Fruit fly (Drosophila melanogaster) whole organism, embryonic: ENCODE measurements around the gene stumps.

Experiments
- CG10979 ChIP-seq: fragments of 200-800 bp; sonication (Bioruptor generic); optimal IDR thresholded peaks from 2 replicates; lab custom pipeline; 2018; ENCODE audit warnings: missing biosample characterization, mild to moderate bottlenecking, missing genetic modification characterization, moderate library complexity
- CG12299 ChIP-seq: fragments of 200-800 bp; sonication (Bioruptor generic); optimal IDR thresholded peaks from 2 replicates; lab custom pipeline; 2018; ENCODE audit warnings: missing biosample characterization, mild to moderate bottlenecking, missing genetic modification characterization
- CG1233 ChIP-seq: fragments of 200-800 bp; sonication (Bioruptor generic); optimal IDR thresholded peaks from 4 replicates; lab custom pipeline; 2018; ENCODE audit warnings: missing biosample characterization, mild to moderate bottlenecking, missing genetic modification characterization
- CG14441 ChIP-seq: fragments of 200-800 bp; sonication (Bioruptor generic); IDR thresholded peaks from 2 replicates; pipeline ENCODE4 v1.3.6; 2022; ENCODE audit warnings: missing biosample characterization, missing genetic modification characterization
- CG14667 ChIP-seq: fragments of 200-800 bp; sonication (Bioruptor generic); IDR thresholded peaks from 2 replicates; pipeline ENCODE4 v1.3.6; 2022; ENCODE audit warnings: missing biosample characterization, missing genetic modification characterization
- CG1529 ChIP-seq: fragments of 200-800 bp; sonication (Bioruptor generic); optimal IDR thresholded peaks from 3 replicates; lab custom pipeline; 2018; ENCODE audit warnings: missing biosample characterization, missing genetic modification characterization
- CG17328 ChIP-seq: fragments of 200-800 bp; sonication (Bioruptor generic); IDR thresholded peaks from 2 replicates; pipeline ENCODE4 v1.3.6; 2022; ENCODE audit warnings: missing biosample characterization, missing genetic modification characterization
- CG18262 ChIP-seq: fragments of 200-800 bp; optimal IDR thresholded peaks from 3 replicates; lab custom pipeline; 2019; ENCODE audit warnings: missing biosample characterization, mild to moderate bottlenecking, missing genetic modification characterization, moderate library complexity
- CG30020 ChIP-seq: fragments of 200-800 bp; optimal IDR thresholded peaks from 2 replicates; lab custom pipeline; 2019; ENCODE audit warnings: missing biosample characterization, mild to moderate bottlenecking, missing genetic modification characterization, moderate library complexity
- CG3281 ChIP-seq: fragments of 200-800 bp; sonication (Bioruptor generic); optimal IDR thresholded peaks from 3 replicates; lab custom pipeline; 2017; ENCODE audit warnings: missing biosample characterization, mild to moderate bottlenecking, missing genetic modification characterization
- CG5953 ChIP-seq: fragments of 200-800 bp; sonication (Bioruptor generic); IDR thresholded peaks from 2 replicates; pipeline ENCODE4 v1.3.6; 2022; ENCODE audit warnings: missing biosample characterization, missing genetic modification characterization
- CG6791 ChIP-seq: fragments of 200-800 bp; sonication (Bioruptor generic); IDR thresholded peaks from 3 replicates; pipeline ENCODE4 v1.3.6; 2022; ENCODE audit warnings: missing biosample characterization, missing genetic modification characterization; ENCODE audit not compliant: partially characterized antibody
- CG8359 ChIP-seq: fragments of 200-800 bp; sonication (Bioruptor generic); optimal IDR thresholded peaks from 2 replicates; lab custom pipeline; 2017; ENCODE audit warnings: missing biosample characterization, mild to moderate bottlenecking, missing genetic modification characterization, borderline replicate concordance
- Dll ChIP-seq: fragments of 200-800 bp; sonication (Bioruptor generic); IDR thresholded peaks from 4 replicates; pipeline ENCODE4 v1.3.6; 2022; ENCODE audit warnings: missing biosample characterization, missing genetic modification characterization; ENCODE audit not compliant: partially characterized antibody
- Doc2 ChIP-seq: fragments of 200-800 bp; sonication (Bioruptor generic); IDR thresholded peaks from 2 replicates; pipeline ENCODE4 v1.3.6; 2022; ENCODE audit warnings: missing biosample characterization, missing genetic modification characterization
- HmgD ChIP-seq: fragments of 200-800 bp; sonication (Bioruptor generic); optimal IDR thresholded peaks from 3 replicates; lab custom pipeline; 2016; ENCODE audit warnings: missing biosample characterization, missing genetic modification characterization
- Jarid2 ChIP-seq: fragments of 200-800 bp; sonication (Bioruptor generic); optimal IDR thresholded peaks from 3 replicates; lab custom pipeline; 2017; ENCODE audit warnings: mild to moderate bottlenecking, missing biosample characterization, missing genetic modification reagents, missing genetic modification characterization
- Lhr ChIP-seq: fragments of 200-800 bp; sonication (Bioruptor generic); optimal IDR thresholded peaks from 3 replicates; lab custom pipeline; 2017; ENCODE audit warnings: mild to moderate bottlenecking, missing biosample characterization, missing genetic modification reagents, missing genetic modification characterization
- MESR4 ChIP-seq: fragments of 200-800 bp; sonication (Bioruptor generic); optimal IDR thresholded peaks from 2 replicates; lab custom pipeline; 2018; ENCODE audit warnings: missing biosample characterization, mild to moderate bottlenecking, missing genetic modification characterization, moderate library complexity
- MTF-1 ChIP-seq: fragments of 200-800 bp; sonication (Bioruptor generic); optimal IDR thresholded peaks from 2 replicates; lab custom pipeline; 2018; ENCODE audit warnings: missing biosample characterization, mild to moderate bottlenecking, missing genetic modification characterization, borderline replicate concordance
- NC2β ChIP-seq: fragments of 200-800 bp; sonication (Bioruptor generic); optimal IDR thresholded peaks from 2 replicates; lab custom pipeline; 2016; ENCODE audit warnings: missing biosample characterization, missing genetic modification characterization
- NK7.1 ChIP-seq: fragments of 200-800 bp; sonication (Bioruptor generic); optimal IDR thresholded peaks from 3 replicates; lab custom pipeline; 2016; ENCODE audit warnings: missing biosample characterization, missing genetic modification characterization
- Sry-β ChIP-seq: fragments of 200-800 bp; sonication (Bioruptor generic); optimal IDR thresholded peaks from 2 replicates; lab custom pipeline; 2018; ENCODE audit warnings: missing biosample characterization, mild to moderate bottlenecking, missing genetic modification characterization, moderate library complexity
- TFAM ChIP-seq: fragments of 200-800 bp; sonication (Bioruptor generic); optimal IDR thresholded peaks from 2 replicates; lab custom pipeline; 2017; ENCODE audit warnings: missing biosample characterization, missing genetic modification characterization, inconsistent platforms
- Vsx1 ChIP-seq: fragments of 200-800 bp; sonication (Bioruptor generic); optimal IDR thresholded peaks from 2 replicates; lab custom pipeline; 2017; ENCODE audit warnings: missing biosample characterization, mild to moderate bottlenecking, missing genetic modification characterization, missing genetic modification reagents
- aop ChIP-seq: fragments of 200-800 bp; sonication (Bioruptor generic); IDR thresholded peaks from 2 replicates; pipeline ENCODE4 v1.3.6; 2022; ENCODE audit warnings: missing biosample characterization, missing genetic modification characterization
- bowl ChIP-seq: fragments of 200-800 bp; sonication (Bioruptor generic); IDR thresholded peaks from 2 replicates; pipeline ENCODE4 v1.3.6; 2022; ENCODE audit warnings: missing biosample characterization, missing genetic modification characterization
- chn ChIP-seq: fragments of 200-800 bp; sonication (Bioruptor generic); optimal IDR thresholded peaks from 2 replicates; lab custom pipeline; 2016; ENCODE audit warnings: missing biosample characterization, missing genetic modification characterization
- corto ChIP-seq: fragments of 200-800 bp; sonication (Bioruptor generic); optimal IDR thresholded peaks from 2 replicates; lab custom pipeline; 2016; ENCODE audit warnings: missing biosample characterization, mild to moderate bottlenecking, missing genetic modification characterization, moderate library complexity
- dan ChIP-seq: fragments of 200-800 bp; sonication (Bioruptor generic); IDR thresholded peaks from 2 replicates; pipeline ENCODE4 v1.3.6; 2022; ENCODE audit warnings: missing biosample characterization, missing genetic modification characterization
- danr ChIP-seq: fragments of 200-800 bp; sonication (Bioruptor generic); IDR thresholded peaks from 2 replicates; pipeline ENCODE4 v1.3.6; 2022; ENCODE audit warnings: missing biosample characterization, missing genetic modification characterization
- dysf ChIP-seq: fragments of 200-800 bp; sonication (Bioruptor generic); IDR thresholded peaks from 3 replicates; pipeline ENCODE4 v1.3.6; 2022; ENCODE audit warnings: missing biosample characterization, missing genetic modification characterization
- fd102C ChIP-seq: fragments of 200-800 bp; sonication (Bioruptor generic); optimal IDR thresholded peaks from 2 replicates; lab custom pipeline; 2018; ENCODE audit warnings: missing biosample characterization, mild to moderate bottlenecking, missing genetic modification characterization, moderate library complexity
- gcm2 ChIP-seq: fragments of 200-800 bp; sonication (Bioruptor generic); optimal IDR thresholded peaks from 2 replicates; lab custom pipeline; 2016; ENCODE audit warnings: missing biosample characterization, missing genetic modification characterization
- gro ChIP-seq: fragments of 200-800 bp; sonication (Bioruptor generic); optimal IDR thresholded peaks from 2 replicates; lab custom pipeline; 2016; ENCODE audit warnings: missing biosample characterization, missing genetic modification characterization
- ham ChIP-seq: fragments of 200-800 bp; sonication (Bioruptor generic); IDR thresholded peaks from 2 replicates; pipeline ENCODE4 v1.3.6; 2022; ENCODE audit warnings: missing biosample characterization, missing genetic modification characterization
- hbn ChIP-seq: fragments of 200-800 bp; sonication (Bioruptor generic); IDR thresholded peaks from 2 replicates; pipeline ENCODE4 v1.3.6; 2022; ENCODE audit warnings: missing biosample characterization, missing genetic modification characterization; ENCODE audit not compliant: partially characterized antibody
- her ChIP-seq: fragments of 200-800 bp; sonication (Bioruptor generic); optimal IDR thresholded peaks from 2 replicates; lab custom pipeline; 2016; ENCODE audit warnings: missing biosample characterization, missing genetic modification characterization
- kay ChIP-seq: fragments of 200-800 bp; sonication (Bioruptor generic); optimal IDR thresholded peaks from 2 replicates; lab custom pipeline; 2016; ENCODE audit warnings: missing biosample characterization, missing genetic modification characterization
- lmd ChIP-seq: fragments of 200-800 bp; sonication (Bioruptor generic); IDR thresholded peaks from 2 replicates; pipeline ENCODE4 v1.3.6; 2022; ENCODE audit warnings: missing biosample characterization, missing genetic modification characterization
- oc ChIP-seq: fragments of 200-800 bp; sonication (Bioruptor generic); optimal IDR thresholded peaks from 2 replicates; lab custom pipeline; 2018; ENCODE audit warnings: missing biosample characterization, mild to moderate bottlenecking, missing genetic modification characterization, moderate library complexity
- pan ChIP-seq, 4 experiments: fragments of >200 bp in 3 of 4; fragments of 200-800 bp in 1 of 4; sonication (Bioruptor generic) in 1 of 4; optimal IDR thresholded peaks in 3 of 4; IDR thresholded peaks in 1 of 4; 2 replicates each; pipeline versions ENCODE4 v1.3.6 to Lab custom; 2017 to 2022; ENCODE audit warnings: missing biosample characterization in 2 of 4, missing genetic modification characterization in 2 of 4, mixed read lengths in 1 of 4
- pho ChIP-seq: fragments of 200-800 bp; sonication (Bioruptor generic); optimal IDR thresholded peaks from 2 replicates; lab custom pipeline; 2016; ENCODE audit warnings: missing biosample characterization, missing genetic modification characterization
- ranshi ChIP-seq: fragments of 200-800 bp; sonication (Bioruptor generic); IDR thresholded peaks from 2 replicates; pipeline ENCODE4 v1.3.6; 2022; ENCODE audit warnings: missing biosample characterization, missing genetic modification characterization
- sd ChIP-seq: fragments of 200-800 bp; sonication (Bioruptor generic); optimal IDR thresholded peaks from 3 replicates; lab custom pipeline; 2018; ENCODE audit warnings: missing biosample characterization, mild to moderate bottlenecking, missing genetic modification characterization, moderate library complexity
- slou ChIP-seq: fragments of 200-800 bp; sonication (Bioruptor generic); optimal IDR thresholded peaks from 3 replicates; lab custom pipeline; 2016; ENCODE audit warnings: missing biosample characterization, missing genetic modification characterization
- tgo ChIP-seq: fragments of 200-800 bp; sonication (Bioruptor generic); IDR thresholded peaks from 3 replicates; pipeline ENCODE4 v1.3.6; 2022; ENCODE audit warnings: missing biosample characterization, missing genetic modification characterization
- toy ChIP-seq: fragments of 200-800 bp; sonication (Bioruptor generic); IDR thresholded peaks from 2 replicates; pipeline ENCODE4 v1.3.6; 2022; ENCODE audit warnings: missing biosample characterization, missing genetic modification characterization
- wdn ChIP-seq: fragments of 200-800 bp; sonication (Bioruptor generic); IDR thresholded peaks from 2 replicates; pipeline ENCODE4 v1.3.6; 2022; ENCODE audit warnings: missing biosample characterization, missing genetic modification characterization

The stumps gene

DNA sequence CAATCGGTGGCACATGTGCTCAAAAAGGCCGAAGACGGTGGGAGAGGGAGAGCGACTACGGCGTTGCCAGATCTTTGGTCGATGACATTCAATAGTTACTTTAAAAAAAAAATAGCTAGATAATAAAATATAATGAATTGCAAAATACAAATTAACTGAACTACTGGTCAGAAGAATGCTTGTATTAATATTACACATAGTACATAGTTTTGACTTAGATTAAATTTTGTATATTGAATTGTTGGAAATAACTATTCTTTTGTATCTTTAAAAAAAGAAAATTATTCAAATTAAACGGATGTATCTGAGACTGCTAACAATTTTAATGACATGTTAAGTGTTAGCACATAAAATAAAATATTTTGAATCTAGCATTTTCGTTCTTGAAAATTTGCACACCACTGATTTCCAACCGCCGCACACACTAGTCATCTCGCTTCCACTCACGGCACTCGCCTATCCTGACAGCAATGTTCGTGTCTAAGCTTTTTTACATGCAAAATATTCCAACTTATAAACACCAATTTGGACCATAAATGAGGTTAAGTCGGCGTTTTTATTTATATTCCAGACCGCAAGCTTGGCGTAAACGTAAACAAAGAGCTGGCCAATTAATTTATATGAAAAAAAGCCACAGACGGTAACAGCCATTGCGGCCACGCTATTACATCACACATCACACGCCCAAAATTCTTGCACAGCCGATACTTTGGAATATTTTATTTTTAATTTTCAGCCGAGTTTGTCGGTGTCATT is 1.9 kb upstream of the stumps start:
- TF ChIP-seq HmgD (no peak), TFAM (GFP tag; lab: Kevin White, UChicago) (no peak), Vsx1 (GFP tag; lab: Kevin White, UChicago) (peak; percentile 14), CG10979 (tag; lab: Kevin White, UChicago) (peak; percentile 78), Jarid2 (GFP tag; lab: Kevin White, UChicago) (no peak), oc (tag; lab: Kevin White, UChicago) (peak; percentile 37), CG14667 (GFP tag; lab: Robert Waterston, UW) (0 out of 2 replicates have a peak, but pooled peaks have one; percentile 25), danr (GFP tag; lab: Robert Waterston, UW) (0 out of 2 replicates have a peak, but pooled peaks have one; percentile 31), ranshi (peak; percentile 52; the same call in 1 of the 2 replicates), pan (optimal IDR thresholded peaks at IDR 0.05; lab: Kevin White, UChicago) (no peak), pan (GFP tag; optimal IDR thresholded peaks at IDR 0.05 in 1 of 2, IDR thresholded peaks at IDR 0.05 in 1 of 2) (peak in 1 of 2 experiments; percentile 52), slou (GFP tag; lab: Kevin White, UChicago) (peak; percentile 52), ham (GFP tag; lab: Robert Waterston, UW) (no peak), her (GFP tag; lab: Kevin White, UChicago) (no peak), NC2β (no peak), fd102C (no peak), CG14441 (GFP tag; lab: Robert Waterston, UW) (no peak; the same call in 1 of the 2 replicates), CG8359 (peak; percentile 47), chn (peak; percentile 54), NK7.1 (no peak), CG18262 (tag; lab: Kevin White, UChicago) (peak; percentile 77), dysf (GFP tag; lab: Robert Waterston, UW) (peak; percentile 77), aop (GFP tag; lab: Robert Waterston, UW) (no peak), CG6791 (no peak), Sry-β (peak; percentile 86), tgo (GFP tag; lab: Robert Waterston, UW) (peak; percentile 80), Lhr (GFP tag; lab: Kevin White, UChicago) (peak; percentile 18), gro (GFP tag; lab: Kevin White, UChicago) (no peak), wdn (GFP tag; lab: Robert Waterston, UW) (no peak), gcm2 (peak; percentile 36), bowl (GFP tag; lab: Robert Waterston, UW) (no peak), CG1233 (peak; percentile 80), CG12299 (tag; lab: Kevin White, UChicago) (peak; percentile 20), sd (peak; percentile 44), pho (peak; percentile 76), Dll (GFP tag; lab: Robert Waterston, UW) (no peak), MESR4 (no peak), kay (GFP tag; lab: Kevin White, UChicago) (peak; percentile 53), dan (GFP tag; lab: Robert Waterston, UW) (no peak), toy (GFP tag; lab: Robert Waterston, UW) (no peak), CG5953 (no peak), hbn (GFP tag; lab: Robert Waterston, UW) (no peak; the same call in 1 of the 2 replicates), CG17328 (GFP tag; lab: Robert Waterston, UW) (no peak; the same call in 1 of the 2 replicates), corto (no peak), CG30020 (tag; lab: Kevin White, UChicago) (peak; percentile 37), CG1529 (GFP tag; lab: Kevin White, UChicago) (peak; percentile 44), lmd (GFP tag; lab: Robert Waterston, UW) (peak; percentile 76), CG3281 (GFP tag; lab: Kevin White, UChicago) (peak; percentile 77), Doc2 (no peak), MTF-1 (GFP tag; lab: Kevin White, UChicago) (peak; percentile 10)
